Worm (Caenorhabditis elegans) whole organism, L2 larva: ENCODE measurements around the gene mrp-5.
A peak's percentile ranks its signal among the peaks of the same experiment; 100 is the strongest.

Experiments used
- C34F6.9 ChIP-seq: fragments of 150-350 bp; optimal IDR thresholded peaks from 2 replicates; lab custom pipeline; 2014; ENCODE audit warnings: missing biosample characterization, missing genetic modification characterization
- F13H6.1 ChIP-seq: sonication (generic microtip); optimal IDR thresholded peaks from 2 replicates; lab custom pipeline; 2016; ENCODE audit warnings: missing genetic modification characterization, missing compliant biosample characterization
- R02D3.7 ChIP-seq: fragments of 150-350 bp; optimal IDR thresholded peaks from 2 replicates; lab custom pipeline; 2014; ENCODE audit warnings: missing biosample characterization, missing genetic modification characterization
- Y55F3AM.14 ChIP-seq: fragments of 200-800 bp; sonication (Bioruptor generic); optimal IDR thresholded peaks from 2 replicates; lab custom pipeline; 2018; ENCODE audit warnings: mild to moderate bottlenecking, missing genetic modification characterization, missing compliant biosample characterization
- ZK546.5 ChIP-seq: sonication (generic microtip); optimal IDR thresholded peaks from 2 replicates; lab custom pipeline; 2017; ENCODE audit warnings: missing biosample characterization, missing genetic modification characterization
- alr-1 ChIP-seq: fragments of 150-350 bp; optimal IDR thresholded peaks from 2 replicates; lab custom pipeline; 2014; ENCODE audit warnings: missing biosample characterization, missing genetic modification characterization
- aly-2 ChIP-seq: fragments of 150-350 bp; optimal IDR thresholded peaks from 2 replicates; lab custom pipeline; 2014; ENCODE audit warnings: missing biosample characterization, missing genetic modification characterization
- ceh-82 ChIP-seq: fragments of 150-350 bp; optimal IDR thresholded peaks from 2 replicates; lab custom pipeline; 2014; ENCODE audit warnings: missing biosample characterization, missing genetic modification characterization
- crh-2 ChIP-seq: sonication (generic microtip); optimal IDR thresholded peaks from 2 replicates; lab custom pipeline; 2017; ENCODE audit warnings: missing biosample characterization, missing genetic modification characterization
- dmd-4 ChIP-seq: sonication (generic microtip); optimal IDR thresholded peaks from 2 replicates; lab custom pipeline; 2017; ENCODE audit warnings: missing biosample characterization, missing genetic modification characterization
- egl-27 ChIP-seq: sonication (generic microtip); optimal IDR thresholded peaks from 3 replicates; lab custom pipeline; 2017; ENCODE audit warnings: missing biosample characterization, missing genetic modification reagents, missing genetic modification characterization
- elt-1 ChIP-seq: fragments of 150-350 bp; optimal IDR thresholded peaks from 2 replicates; lab custom pipeline; 2014; ENCODE audit warnings: missing biosample characterization, missing genetic modification characterization
- fos-1 ChIP-seq: fragments of 150-350 bp; optimal IDR thresholded peaks from 2 replicates; lab custom pipeline; 2014; ENCODE audit warnings: missing biosample characterization, missing genetic modification characterization
- gmeb-1 ChIP-seq: fragments of 150-350 bp; optimal IDR thresholded peaks from 2 replicates; lab custom pipeline; 2014; ENCODE audit warnings: missing biosample characterization, missing genetic modification characterization
- lin-11 ChIP-seq: fragments of 150-350 bp; sonication (generic microtip); optimal IDR thresholded peaks from 2 replicates; lab custom pipeline; 2014; ENCODE audit warnings: missing biosample characterization, missing genetic modification characterization, inconsistent platforms, mixed read lengths
- lin-13 ChIP-seq: fragments of 150-350 bp; optimal IDR thresholded peaks from 2 replicates; lab custom pipeline; 2014; ENCODE audit warnings: missing biosample characterization, missing genetic modification reagents, missing genetic modification characterization
- lin-39 ChIP-seq: fragments of 150-350 bp; optimal IDR thresholded peaks from 2 replicates; lab custom pipeline; 2014; ENCODE audit warnings: missing biosample characterization, missing genetic modification reagents, missing genetic modification characterization
- lsy-2 ChIP-seq, 2 experiments: fragments of 150-350 bp in 1 of 2; sonication (generic microtip) in 1 of 2; optimal IDR thresholded peaks; 2 replicates each; lab custom pipeline; 2014 to 2017; ENCODE audit warnings: missing biosample characterization in 2 of 2, missing genetic modification characterization in 2 of 2
- mab-5 ChIP-seq: fragments of 150-350 bp; optimal IDR thresholded peaks from 2 replicates; lab custom pipeline; 2014; ENCODE audit warnings: missing biosample characterization, missing genetic modification characterization
- mdl-1 ChIP-seq, 2 experiments: fragments of 150-350 bp in 1 of 2; sonication (generic microtip) in 1 of 2; optimal IDR thresholded peaks; 2 replicates each; lab custom pipeline; 2017; ENCODE audit warnings: missing biosample characterization in 2 of 2, missing genetic modification characterization in 2 of 2
- nhr-10 ChIP-seq: sonication (generic microtip); optimal IDR thresholded peaks from 2 replicates; lab custom pipeline; 2017; ENCODE audit warnings: missing biosample characterization, missing genetic modification characterization
- nhr-11 ChIP-seq: fragments of 150-350 bp; optimal IDR thresholded peaks from 2 replicates; lab custom pipeline; 2014; ENCODE audit warnings: missing biosample characterization, missing genetic modification characterization
- nhr-129 ChIP-seq: fragments of 150-350 bp; optimal IDR thresholded peaks from 2 replicates; lab custom pipeline; 2014; ENCODE audit warnings: missing biosample characterization, missing genetic modification characterization
- nhr-21 ChIP-seq: fragments of 150-350 bp; optimal IDR thresholded peaks from 2 replicates; lab custom pipeline; 2014; ENCODE audit warnings: missing biosample characterization, missing genetic modification characterization
- nhr-23 ChIP-seq: fragments of 150-350 bp; optimal IDR thresholded peaks from 2 replicates; lab custom pipeline; 2014; ENCODE audit warnings: missing biosample characterization, missing genetic modification reagents, missing genetic modification characterization
- nhr-25 ChIP-seq: fragments of 150-350 bp; sonication (generic microtip); optimal IDR thresholded peaks from 3 replicates; lab custom pipeline; 2014; ENCODE audit warnings: missing biosample characterization, missing genetic modification characterization
- nhr-77 ChIP-seq: fragments of 150-350 bp; optimal IDR thresholded peaks from 2 replicates; lab custom pipeline; 2014; ENCODE audit warnings: missing biosample characterization, missing genetic modification characterization
- skn-1 ChIP-seq: sonication (generic microtip); optimal IDR thresholded peaks from 2 replicates; lab custom pipeline; 2017; ENCODE audit warnings: missing biosample characterization, missing genetic modification characterization
- sma-3 ChIP-seq: sonication (generic microtip); optimal IDR thresholded peaks from 2 replicates; lab custom pipeline; 2016; ENCODE audit warnings: missing genetic modification reagents, missing genetic modification characterization, missing compliant biosample characterization
- sma-9 ChIP-seq, 2 experiments: fragments of 150-350 bp in 1 of 2; sonication (generic microtip) in 1 of 2; optimal IDR thresholded peaks; 2 replicates each; lab custom pipeline; 2014 to 2016; ENCODE audit warnings: missing genetic modification characterization in 2 of 2, mild to moderate bottlenecking in 1 of 2, missing biosample characterization in 1 of 2, missing compliant biosample characterization in 1 of 2, missing genetic modification reagents in 1 of 2, moderate library complexity in 1 of 2
- snpc-4 ChIP-seq: fragments of 150-350 bp; optimal IDR thresholded peaks from 2 replicates; lab custom pipeline; 2014; ENCODE audit warnings: missing biosample characterization, missing genetic modification characterization
- unc-55 ChIP-seq: fragments of 150-350 bp; sonication (generic microtip); optimal IDR thresholded peaks from 3 replicates; lab custom pipeline; 2014; ENCODE audit warnings: missing biosample characterization, missing genetic modification reagents, missing genetic modification characterization
- zag-1 ChIP-seq: fragments of 150-350 bp; optimal IDR thresholded peaks from 2 replicates; lab custom pipeline; 2014; ENCODE audit warnings: missing biosample characterization, missing genetic modification characterization
- ztf-11 ChIP-seq: sonication (generic microtip); optimal IDR thresholded peaks from 2 replicates; lab custom pipeline; 2017; ENCODE audit warnings: missing biosample characterization, missing genetic modification characterization
- ztf-4 ChIP-seq: fragments of 150-350 bp; optimal IDR thresholded peaks from 2 replicates; lab custom pipeline; 2014; ENCODE audit warnings: missing biosample characterization, missing genetic modification characterization

The mrp-5 gene

DNA sequence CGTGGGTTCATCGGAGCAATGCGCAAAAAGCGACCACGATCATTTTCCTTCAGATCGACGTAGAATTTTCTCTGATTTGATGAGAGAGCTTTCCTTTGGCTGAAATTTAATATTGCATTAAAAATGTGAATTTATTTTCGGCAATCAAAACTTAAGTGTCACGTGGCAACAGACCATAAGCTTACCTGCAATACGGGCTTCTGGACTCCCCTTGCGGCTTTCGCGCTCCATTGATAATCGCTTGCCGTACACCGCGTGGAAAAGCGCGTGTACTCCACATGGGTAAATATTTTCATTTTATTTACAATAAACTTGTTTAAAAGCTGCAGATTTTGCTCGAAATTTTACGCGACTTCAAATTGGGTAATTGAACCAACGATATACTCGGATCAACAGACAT lies 36.4 kb upstream of the mrp-5 start, which contains the start of gene plp-2:
plp-2 (minus strand) TSS at position 280 of the 400 bp plus-strand sequence.
- no peak for TF ChIP-seq lin-39
- TF ChIP-seq gmeb-1 (tag; lab: Kevin White, UChicago), result no peak
- no peak for TF ChIP-seq elt-1
- no peak for TF ChIP-seq sma-9 (GFP tag; optimal IDR thresholded peaks at IDR 0.05; lab: Kevin White, UChicago)
- TF ChIP-seq sma-9 (tag; optimal IDR thresholded peaks at IDR 0.05; lab: Kevin White, UChicago), result no peak
- no peak for TF ChIP-seq ZK546.5 (tag; lab: Kevin White, UChicago)
- no peak for TF ChIP-seq nhr-25 (tag; lab: Kevin White, UChicago)
- no peak for TF ChIP-seq nhr-10 (tag; lab: Kevin White, UChicago)
- TF ChIP-seq mdl-1 (tag; optimal IDR thresholded peaks at IDR 0.05; lab: Kevin White, UChicago), result no peak
- TF ChIP-seq egl-27 (tag; lab: Kevin White, UChicago), result no peak
- no peak for TF ChIP-seq crh-2 (tag; lab: Kevin White, UChicago)
- TF ChIP-seq snpc-4, result no peak
- TF ChIP-seq Y55F3AM.14, result no peak
- no peak for TF ChIP-seq fos-1
- no peak for TF ChIP-seq ztf-11
- no peak for TF ChIP-seq mab-5 (tag; lab: Kevin White, UChicago)
- no peak for TF ChIP-seq alr-1
- TF ChIP-seq F13H6.1, result no peak
- TF ChIP-seq nhr-77 (tag; lab: Kevin White, UChicago), result no peak
- no peak for TF ChIP-seq aly-2
- TF ChIP-seq R02D3.7 (tag; lab: Kevin White, UChicago), result no peak

DNA sequence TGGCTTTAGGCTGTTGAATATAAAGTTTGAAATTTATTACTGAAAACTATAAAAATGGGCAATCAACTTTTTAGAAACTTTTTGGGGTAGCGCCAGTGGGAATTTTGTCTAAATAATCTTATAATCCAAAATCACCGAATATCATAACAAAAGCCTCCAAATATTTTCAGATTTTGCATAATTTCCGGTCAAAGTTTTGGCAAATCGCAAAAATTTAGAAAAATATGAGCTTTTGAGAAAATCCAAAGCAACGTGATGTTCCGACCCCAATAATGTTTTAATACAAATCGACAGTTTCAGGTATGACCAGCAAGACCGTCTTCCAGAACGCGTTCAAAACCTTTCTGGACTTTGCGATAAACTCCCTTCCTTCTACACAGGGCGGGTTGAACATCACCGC lies 33.3 kb upstream of the mrp-5 start, which contains the start of gene emre-1:
emre-1 (plus strand) TSS at position 301 of the 400 bp plus-strand sequence.
- TF ChIP-seq F13H6.1 (no peak), elt-1 (no peak), nhr-25 (tag; lab: Kevin White, UChicago) (no peak), zag-1 (tag; lab: Kevin White, UChicago) (no peak), lin-11 (tag; lab: Kevin White, UChicago) (no peak), ceh-82 (tag; lab: Kevin White, UChicago) (no peak), ztf-11 (no peak), lin-39 (no peak)

DNA sequence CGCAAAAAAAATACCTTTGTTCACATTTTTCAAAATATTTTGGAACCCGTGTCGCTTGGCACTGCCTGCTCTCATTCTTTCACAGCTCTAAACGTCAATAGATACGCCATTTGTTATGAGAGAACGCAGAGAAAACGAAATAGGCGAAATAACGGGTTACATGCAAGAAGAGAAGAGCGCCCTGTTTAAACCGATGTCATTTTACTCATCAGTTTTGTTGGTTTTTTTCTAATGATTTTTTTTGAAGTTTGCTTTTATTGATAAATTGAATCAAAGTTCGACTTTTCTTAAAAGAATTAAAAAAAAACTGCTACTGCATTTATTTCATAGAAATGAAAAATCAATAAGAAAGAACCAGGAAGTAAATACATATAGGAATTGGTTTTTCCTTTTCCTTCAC lies 32.6 kb upstream of the mrp-5 start:
- TF ChIP-seq nhr-10 (tag; lab: Kevin White, UChicago) (no peak), ZK546.5 (tag; lab: Kevin White, UChicago) (no peak), lin-39 (no peak), nhr-23 (tag; lab: Kevin White, UChicago) (no peak), nhr-129 (tag; lab: Kevin White, UChicago) (peak; percentile 55), sma-3 (GFP tag; lab: Kevin White, UChicago) (peak; percentile 27), Y55F3AM.14 (no peak), nhr-11 (tag; lab: Kevin White, UChicago) (no peak), aly-2 (no peak), dmd-4 (tag; lab: Kevin White, UChicago) (no peak), snpc-4 (no peak), mdl-1 (tag; optimal IDR thresholded peaks at IDR 0.05; lab: Kevin White, UChicago) (no peak), gmeb-1 (tag; lab: Kevin White, UChicago) (no peak), lsy-2 (tag; optimal IDR thresholded peaks at IDR 0.05; lab: Kevin White, UChicago) (peak in 1 of 2 experiments; percentile 64), ztf-11 (no peak), mab-5 (tag; lab: Kevin White, UChicago) (no peak), lin-13 (peak; percentile 0), crh-2 (tag; lab: Kevin White, UChicago) (peak; percentile 54), ztf-4 (tag; lab: Kevin White, UChicago) (peak; percentile 72), skn-1 (tag; lab: Kevin White, UChicago) (no peak), nhr-77 (tag; lab: Kevin White, UChicago) (no peak), nhr-21 (peak; percentile 17), unc-55 (GFP tag; lab: Kevin White, UChicago) (peak; percentile 20), sma-9 (GFP tag; optimal IDR thresholded peaks at IDR 0.05; lab: Kevin White, UChicago) (peak; percentile 50), sma-9 (tag; optimal IDR thresholded peaks at IDR 0.05; lab: Kevin White, UChicago) (no peak), nhr-25 (tag; lab: Kevin White, UChicago) (peak; percentile 51), C34F6.9 (tag; lab: Kevin White, UChicago) (peak; percentile 48), fos-1 (no peak), F13H6.1 (peak; percentile 44)

DNA sequence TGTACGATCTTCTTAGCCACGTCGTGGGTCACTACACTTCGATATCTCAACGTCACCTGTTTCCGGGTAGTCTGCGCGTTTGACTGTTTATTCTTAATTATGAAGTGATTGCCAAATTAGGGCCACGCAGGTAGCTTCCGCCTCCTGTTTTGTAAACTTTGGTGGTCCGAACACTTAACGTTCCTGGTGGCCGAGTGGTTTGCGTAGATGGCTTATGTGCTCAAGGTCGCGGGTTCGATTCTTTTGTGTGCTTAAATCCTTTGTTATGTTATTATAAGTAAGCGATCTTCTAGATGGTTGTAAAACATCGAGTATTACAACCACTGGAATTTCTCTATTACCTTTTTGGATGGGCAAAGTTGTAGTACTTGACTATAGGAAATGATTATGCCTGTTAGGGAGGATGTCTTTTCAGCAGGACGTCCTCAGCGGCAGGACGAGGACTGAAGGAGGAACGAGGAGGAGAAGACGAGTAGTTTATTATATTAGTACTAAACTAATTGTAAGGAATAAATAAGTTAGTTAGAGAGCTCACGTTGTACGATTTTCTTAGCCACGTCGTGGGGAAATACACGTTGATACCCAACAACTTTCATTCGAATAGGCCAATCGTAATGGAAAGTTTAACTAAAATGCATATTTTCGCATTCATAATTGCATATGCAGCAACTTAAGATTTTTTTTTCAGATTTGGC lies 30.9 kb upstream of the mrp-5 start:
- no peak for TF ChIP-seq ztf-4 (tag; lab: Kevin White, UChicago)
- TF ChIP-seq, all 48 proteins: peak for 0
